Fruit fly (Drosophila melanogaster): Measurements from ENCODE around the gene CG10969.
A peak's percentile ranks its signal among the peaks of the same experiment; 100 is the strongest.

Gene CG10969

DNA sequence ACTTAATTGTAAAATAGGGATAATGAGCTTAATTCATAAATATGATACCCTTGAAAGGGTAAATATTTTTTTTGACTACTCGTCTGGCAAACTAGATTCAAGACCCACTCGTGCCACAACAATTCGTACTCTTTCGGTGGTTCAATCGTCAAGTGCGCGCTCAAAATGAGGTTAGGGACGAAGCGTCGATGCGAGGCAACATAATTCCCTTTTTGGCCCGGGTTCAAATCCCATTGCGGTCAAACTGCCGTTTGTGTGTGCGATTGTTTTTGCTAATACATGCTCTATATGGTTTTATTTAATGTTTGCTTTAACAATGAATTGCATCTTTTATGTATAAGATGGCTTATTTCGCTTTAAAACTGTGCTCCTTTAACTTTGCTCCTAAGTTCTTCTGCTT, 34.9 kb upstream of the CG10969 start (continued):
- TF ChIP-seq Camta (GFP tag; optimal IDR thresholded peaks at IDR 0.05), result no peak
- 0 out of 3 replicates have a peak, but pooled peaks have one; percentile 12 for TF ChIP-seq CG11695 (GFP tag; IDR thresholded peaks at IDR 0.05)
- no peak for TF ChIP-seq Doc2 (GFP tag; IDR thresholded peaks at IDR 0.05)
- TF ChIP-seq CG32767 (GFP tag; IDR thresholded peaks at IDR 0.05), result no peak
- no peak for TF ChIP-seq fd3F (GFP tag; optimal IDR thresholded peaks at IDR 0.05)
- TF ChIP-seq bigmax (GFP tag; optimal IDR thresholded peaks at IDR 0.05), result peak; percentile 98
- TF ChIP-seq bbx (GFP tag; IDR thresholded peaks at IDR 0.05; ENCODE audit: partially characterized antibody), result peak; percentile 51
- no peak for TF ChIP-seq Meics (GFP tag; optimal IDR thresholded peaks at IDR 0.05)
- peak; percentile 38 for TF ChIP-seq Scr (GFP tag; IDR thresholded peaks at IDR 0.05; ENCODE audit: partially characterized antibody)
- no peak for TF ChIP-seq klu (GFP tag; IDR thresholded peaks at IDR 0.05)
- peak; percentile 68 for TF ChIP-seq ato (GFP tag; IDR thresholded peaks at IDR 0.05; ENCODE audit: partially characterized antibody)
- TF ChIP-seq CG8089 (GFP tag; optimal IDR thresholded peaks at IDR 0.05), result no peak
- TF ChIP-seq CG10147 (GFP tag; optimal IDR thresholded peaks at IDR 0.05), result no peak
- TF ChIP-seq CG9727 (GFP tag; optimal IDR thresholded peaks at IDR 0.05), result no peak
- TF ChIP-seq CG6175 (GFP tag; IDR thresholded peaks at IDR 0.05), result no peak
- TF ChIP-seq jigr1 (GFP tag; IDR thresholded peaks at IDR 0.05), result no peak
- no peak for TF ChIP-seq Poxn (GFP tag; IDR thresholded peaks at IDR 0.05)
- no peak for TF ChIP-seq CG6683 (GFP tag; optimal IDR thresholded peaks at IDR 0.05)
- no peak for TF ChIP-seq Jarid2 (GFP tag; optimal IDR thresholded peaks at IDR 0.05)
- peak; percentile 99 for TF ChIP-seq Bdp1 (GFP tag; optimal IDR thresholded peaks at IDR 0.05)
- TF ChIP-seq CG30403 (GFP tag; optimal IDR thresholded peaks at IDR 0.05), result no peak
- TF ChIP-seq CG10654 (GFP tag; optimal IDR thresholded peaks at IDR 0.05), result no peak
- no peak for TF ChIP-seq chinmo (GFP tag; IDR thresholded peaks at IDR 0.05; ENCODE audit: partially characterized antibody)
- no peak for TF ChIP-seq Abd-B (GFP tag; optimal IDR thresholded peaks at IDR 0.05)
- TF ChIP-seq gro (GFP tag; optimal IDR thresholded peaks at IDR 0.05), result no peak
- TF ChIP-seq CG2875 (GFP tag; optimal IDR thresholded peaks at IDR 0.05), result no peak
- peak; percentile 49; the same call in 2 of the 3 replicates for TF ChIP-seq CG16813 (GFP tag; IDR thresholded peaks at IDR 0.05; ENCODE audit: partially characterized antibody)
- TF ChIP-seq Lpt (GFP tag; optimal IDR thresholded peaks at IDR 0.05), result no peak
- no peak for TF ChIP-seq Kr (GFP tag; optimal IDR thresholded peaks at IDR 0.05)
- no peak for TF ChIP-seq cwo (GFP tag; optimal IDR thresholded peaks at IDR 0.05)
- no peak for TF ChIP-seq ac (GFP tag; optimal IDR thresholded peaks at IDR 0.05)
- no peak for TF ChIP-seq CG34376 (GFP tag; optimal IDR thresholded peaks at IDR 0.05)
- peak; percentile 62 for TF ChIP-seq amos (GFP tag; IDR thresholded peaks at IDR 0.05; ENCODE audit: partially characterized antibody)
- TF ChIP-seq Ets65A (GFP tag), result peak; percentile 75
- TF ChIP-seq stwl (tag; optimal IDR thresholded peaks at IDR 0.05), result no peak
- TF ChIP-seq CG42726 (GFP tag; IDR thresholded peaks at IDR 0.05; ENCODE audit: partially characterized antibody), result peak; percentile 80; the same call in 1 of the 2 replicates
- TF ChIP-seq pfk (GFP tag; optimal IDR thresholded peaks at IDR 0.05), result no peak
- TF ChIP-seq CG14014 (GFP tag; IDR thresholded peaks at IDR 0.05), result no peak
- no peak for TF ChIP-seq dmrt99B (tag; optimal IDR thresholded peaks at IDR 0.05)
- no peak for TF ChIP-seq Tbp (GFP tag; optimal IDR thresholded peaks at IDR 0.05)
- TF ChIP-seq luna (GFP tag; optimal IDR thresholded peaks at IDR 0.05), result no peak
- no peak for TF ChIP-seq CG4854 (GFP tag; optimal IDR thresholded peaks at IDR 0.05)
- TF ChIP-seq nerfin-2 (GFP tag; IDR thresholded peaks at IDR 0.05; ENCODE audit: partially characterized antibody), result no peak
- TF ChIP-seq unc-4 (GFP tag; IDR thresholded peaks at IDR 0.05; ENCODE audit: partially characterized antibody), result no peak
- TF ChIP-seq pnt (GFP tag; optimal IDR thresholded peaks at IDR 0.05), result no peak
- TF ChIP-seq CG7745 (tag; optimal IDR thresholded peaks at IDR 0.05), result no peak
- no peak for TF ChIP-seq CG1233 (GFP tag; optimal IDR thresholded peaks at IDR 0.05)
- TF ChIP-seq ERR (GFP tag; optimal IDR thresholded peaks at IDR 0.05), result peak; percentile 48
- no peak for TF ChIP-seq scrt (GFP tag; optimal IDR thresholded peaks at IDR 0.05)
- TF ChIP-seq vnd (GFP tag; IDR thresholded peaks at IDR 0.05; ENCODE audit: partially characterized antibody), result peak; percentile 56; the same call in 2 of the 3 replicates
